Worm (Caenorhabditis elegans): ENCODE data around the gene C24A3.9.

C24A3.9 gene

ce11 chrX:9022779-9023178 lies 12.5 kb upstream of the C24A3.9 start, which contains the start of gene T25B6.6:
Gene T25B6.6, minus strand, starts transcription at chrX:9022879.
- TF ChIP-seq fkh-8 (tag; optimal IDR thresholded peaks at IDR 0.05) (no peak), hlh-4 (tag; optimal IDR thresholded peaks at IDR 0.05) (no peak), tbx-2 (tag; optimal IDR thresholded peaks at IDR 0.05) (no peak), elt-3 (tag; optimal IDR thresholded peaks at IDR 0.05) (no peak), dsc-1 (tag; optimal IDR thresholded peaks at IDR 0.05) (no peak), pax-3 (tag; optimal IDR thresholded peaks at IDR 0.05) (no peak), efl-1 (optimal IDR thresholded peaks at IDR 0.05) (no peak), efl-1 (GFP tag; optimal IDR thresholded peaks at IDR 0.05 in 1 of 2) (no peak), zip-4 (GFP tag; optimal IDR thresholded peaks at IDR 0.05) (no peak), nhr-47 (tag; optimal IDR thresholded peaks at IDR 0.05) (no peak), elt-2 (tag; optimal IDR thresholded peaks at IDR 0.05) (no peak), alr-1 (tag; optimal IDR thresholded peaks at IDR 0.05; ENCODE audit: borderline replicate concordance) (no peak), hlh-17 (GFP tag; optimal IDR thresholded peaks at IDR 0.05; ENCODE audit: borderline replicate concordance) (no peak), aha-1 (tag; optimal IDR thresholded peaks at IDR 0.05) (no peak), tlp-1 (tag; optimal IDR thresholded peaks at IDR 0.05) (no peak), unc-130 (tag; optimal IDR thresholded peaks at IDR 0.05) (no peak)

- TF ChIP-seq jun-1 (tag; optimal IDR thresholded peaks at IDR 0.05) (no peak), xbp-1 (tag; optimal IDR thresholded peaks at IDR 0.05) (no peak), blmp-1 (tag; optimal IDR thresholded peaks at IDR 0.05) (no peak), dpl-1 (GFP tag; optimal IDR thresholded peaks at IDR 0.05) (no peak), mef-2 (tag; optimal IDR thresholded peaks at IDR 0.05) (no peak), tbx-2 (tag; optimal IDR thresholded peaks at IDR 0.05) (no peak), elt-2 (tag; optimal IDR thresholded peaks at IDR 0.05) (no peak)
These were observed 11.3 kb upstream of the C24A3.9 start, which contains the start of gene T25B6.5 for ce11 chrX:9021645-9022044. Gene T25B6.5, minus strand, starts transcription at chrX:9021745.

ce11 chrX:9015420-9015819 lies 5.1 kb upstream of the C24A3.9 start, which contains the start of gene T25B6.4:
Gene T25B6.4, plus strand, starts transcription at chrX:9015720.
- TF ChIP-seq ztf-4 (tag; optimal IDR thresholded peaks at IDR 0.05), result no peak
- TF ChIP-seq dpl-1 (GFP tag; optimal IDR thresholded peaks at IDR 0.05), result no peak
- no peak for TF ChIP-seq sup-37 (GFP tag; optimal IDR thresholded peaks at IDR 0.05)
- no peak for TF ChIP-seq hlh-4 (tag; optimal IDR thresholded peaks at IDR 0.05)
- TF ChIP-seq efl-3 (GFP tag; optimal IDR thresholded peaks at IDR 0.05), result no peak
- TF ChIP-seq lin-13 (GFP tag; optimal IDR thresholded peaks at IDR 0.05), result no peak
- no peak for TF ChIP-seq vab-15 (tag; optimal IDR thresholded peaks at IDR 0.05)
- no peak for TF ChIP-seq unc-86 (tag; optimal IDR thresholded peaks at IDR 0.05)
- no peak for TF ChIP-seq grh-1 (GFP tag; IDR thresholded peaks at IDR 0.05)
- TF ChIP-seq swsn-7 (tag; optimal IDR thresholded peaks at IDR 0.05), result no peak
- no peak for TF ChIP-seq lin-14 (GFP tag; optimal IDR thresholded peaks at IDR 0.05)
- no peak for TF ChIP-seq mep-1 (tag; optimal IDR thresholded peaks at IDR 0.05)
- no peak for TF ChIP-seq fos-1 (tag; optimal IDR thresholded peaks at IDR 0.05)
- no peak for TF ChIP-seq fkh-4 (tag; optimal IDR thresholded peaks at IDR 0.05; ENCODE audit: borderline replicate concordance)
- TF ChIP-seq unc-62 (GFP tag; optimal IDR thresholded peaks at IDR 0.05), result no peak
- TF ChIP-seq mab-9 (GFP tag; IDR thresholded peaks at IDR 0.05), result no peak
- TF ChIP-seq nhr-84 (tag; optimal IDR thresholded peaks at IDR 0.05), result no peak
- no peak for TF ChIP-seq efl-1 (optimal IDR thresholded peaks at IDR 0.05)
- TF ChIP-seq efl-1 (GFP tag; optimal IDR thresholded peaks at IDR 0.05 in 1 of 2), result no peak
- no peak for TF ChIP-seq nhr-90 (tag; optimal IDR thresholded peaks at IDR 0.05; ENCODE audit: poor library complexity)

- TF ChIP-seq irx-1 (tag; optimal IDR thresholded peaks at IDR 0.05) (no peak), lin-14 (GFP tag; optimal IDR thresholded peaks at IDR 0.05) (peak; percentile 13), fkh-10 (GFP tag; optimal IDR thresholded peaks at IDR 0.05) (peak; percentile 54)
These were observed 4.1 kb upstream of the C24A3.9 start for ce11 chrX:9014451-9014850.

All from whole organism, L1 larva.